Worm (Caenorhabditis elegans) whole organism, L4/young adult: ENCODE measurements around the gene ZK742.4.

Source experiments
- dao-5 ChIP-seq: sonication (generic microtip); optimal IDR thresholded peaks from 2 replicates; lab custom pipeline; 2016; ENCODE audit warnings: missing genotype, missing genetic modification characterization, moderate library complexity, missing compliant biosample characterization
- him-1 ChIP-seq: sonication (generic microtip); optimal IDR thresholded peaks from 2 replicates; lab custom pipeline; 2016; ENCODE audit warnings: missing genotype, missing genetic modification reagents, missing genetic modification characterization, missing compliant biosample characterization

DNA sequence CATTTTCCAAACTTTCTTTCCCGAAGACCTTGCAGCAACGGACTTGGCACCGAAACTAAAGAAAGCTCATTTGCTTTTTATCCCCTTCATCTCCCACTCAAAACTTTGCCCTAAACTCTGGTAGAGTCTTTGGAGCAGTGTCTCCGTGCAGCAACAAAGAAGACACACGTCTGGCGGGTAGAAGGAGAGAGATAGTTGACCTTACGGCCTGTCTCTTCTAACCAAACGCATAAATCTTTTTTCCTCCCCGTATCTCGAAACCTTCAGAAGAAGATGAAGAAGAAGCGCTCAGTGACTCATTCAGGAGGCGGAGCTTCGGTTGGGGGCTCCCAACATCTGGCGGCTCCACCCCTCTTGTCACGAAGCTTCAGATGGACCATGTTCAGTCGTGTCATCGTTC lies 14.8 kb upstream of the ZK742.4 start:
- TF ChIP-seq him-1 (tag; lab: Kevin White, UChicago) (no peak), dao-5 (tag; lab: Kevin White, UChicago) (no peak)
